Worm (Caenorhabditis elegans): Measurements from ENCODE around the gene C26B9.5.

C26B9.5 gene

ce11 chrX:5355253-5355652, 26.0 kb downstream of the C26B9.5 start:
- TF ChIP-seq C34F6.9 (tag; optimal IDR thresholded peaks at IDR 0.05) (peak; percentile 9), crh-2 (tag; optimal IDR thresholded peaks at IDR 0.05) (peak; percentile 41), sma-9 (GFP tag; optimal IDR thresholded peaks at IDR 0.05) (no peak), sma-9 (tag; optimal IDR thresholded peaks at IDR 0.05) (no peak), F13H6.1 (tag; optimal IDR thresholded peaks at IDR 0.05) (peak; percentile 2), mbf-1 (tag; optimal IDR thresholded peaks at IDR 0.05) (no peak), lin-11 (tag; optimal IDR thresholded peaks at IDR 0.05) (peak; percentile 7), snpc-4 (tag; optimal IDR thresholded peaks at IDR 0.05) (no peak), nhr-129 (tag; optimal IDR thresholded peaks at IDR 0.05) (peak; percentile 23)

ce11 chrX:5360682-5361081, 31.4 kb downstream of the C26B9.5 start:
- TF ChIP-seq unc-55 (GFP tag; optimal IDR thresholded peaks at IDR 0.05): no peak
- no peak for TF ChIP-seq nhr-129 (tag; optimal IDR thresholded peaks at IDR 0.05)
- no peak for TF ChIP-seq gmeb-1 (tag; optimal IDR thresholded peaks at IDR 0.05)
- TF ChIP-seq nhr-12 (tag; optimal IDR thresholded peaks at IDR 0.05): no peak
- no peak for TF ChIP-seq snpc-4 (tag; optimal IDR thresholded peaks at IDR 0.05)
- no peak for TF ChIP-seq crh-2 (tag; optimal IDR thresholded peaks at IDR 0.05)
- TF ChIP-seq nhr-10 (tag; optimal IDR thresholded peaks at IDR 0.05): no peak
- no peak for TF ChIP-seq nhr-25 (tag; optimal IDR thresholded peaks at IDR 0.05)
- TF ChIP-seq nhr-237 (tag; optimal IDR thresholded peaks at IDR 0.05): no peak
- no peak for TF ChIP-seq F13H6.1 (tag; optimal IDR thresholded peaks at IDR 0.05)

- TF ChIP-seq lin-13 (GFP tag; optimal IDR thresholded peaks at IDR 0.05) (no peak), zag-1 (tag; optimal IDR thresholded peaks at IDR 0.05) (no peak), gmeb-1 (tag; optimal IDR thresholded peaks at IDR 0.05) (no peak), egl-27 (tag; optimal IDR thresholded peaks at IDR 0.05) (no peak), snpc-4 (tag; optimal IDR thresholded peaks at IDR 0.05) (no peak), elt-3 (tag; optimal IDR thresholded peaks at IDR 0.05) (no peak), lin-39 (tag; optimal IDR thresholded peaks at IDR 0.05) (no peak), mab-5 (tag; optimal IDR thresholded peaks at IDR 0.05) (no peak), skn-1 (tag; optimal IDR thresholded peaks at IDR 0.05) (no peak), nhr-23 (tag; optimal IDR thresholded peaks at IDR 0.05) (no peak), ZK546.5 (tag; optimal IDR thresholded peaks at IDR 0.05) (no peak), fos-1 (tag; optimal IDR thresholded peaks at IDR 0.05) (no peak), mdl-1 (tag; optimal IDR thresholded peaks at IDR 0.05) (no peak), ceh-82 (tag; optimal IDR thresholded peaks at IDR 0.05) (no peak), sma-9 (GFP tag; optimal IDR thresholded peaks at IDR 0.05) (no peak), sma-9 (tag; optimal IDR thresholded peaks at IDR 0.05) (no peak), nhr-10 (tag; optimal IDR thresholded peaks at IDR 0.05) (no peak), R02D3.7 (tag; optimal IDR thresholded peaks at IDR 0.05) (no peak), nhr-11 (tag; optimal IDR thresholded peaks at IDR 0.05) (no peak), nhr-237 (tag; optimal IDR thresholded peaks at IDR 0.05) (no peak), alr-1 (tag; optimal IDR thresholded peaks at IDR 0.05) (no peak)
These were observed 34.9 kb downstream of the C26B9.5 start, which contains the start of gene chtl-1 for ce11 chrX:5364222-5364621. Gene chtl-1 (minus strand): TSS chrX:5364322.

- TF ChIP-seq fos-1 (tag; optimal IDR thresholded peaks at IDR 0.05) (peak; percentile 38), ztf-1 (GFP tag; conservative IDR thresholded peaks at IDR 0.05) (no peak)
These were observed 36.2 kb downstream of the C26B9.5 start, which contains the start of gene F35C8.5 for ce11 chrX:5365437-5365836. Gene F35C8.5 (plus strand): TSS chrX:5365813.

- no peak for TF ChIP-seq unc-62 (GFP tag; optimal IDR thresholded peaks at IDR 0.05)
- no peak for TF ChIP-seq peb-1 (tag; optimal IDR thresholded peaks at IDR 0.05)
- no peak for TF ChIP-seq mdl-1 (tag; optimal IDR thresholded peaks at IDR 0.05)
- no peak for TF ChIP-seq ztf-1 (GFP tag; conservative IDR thresholded peaks at IDR 0.05)
- no peak for TF ChIP-seq sma-9 (GFP tag; optimal IDR thresholded peaks at IDR 0.05)
- TF ChIP-seq sma-9 (tag; optimal IDR thresholded peaks at IDR 0.05): no peak
- TF ChIP-seq mab-5 (tag; optimal IDR thresholded peaks at IDR 0.05): no peak
- TF ChIP-seq Y55F3AM.14 (GFP tag; optimal IDR thresholded peaks at IDR 0.05): no peak
- TF ChIP-seq nhr-10 (tag; optimal IDR thresholded peaks at IDR 0.05): no peak
- no peak for TF ChIP-seq ceh-82 (tag; optimal IDR thresholded peaks at IDR 0.05)
- no peak for TF ChIP-seq nhr-25 (tag; optimal IDR thresholded peaks at IDR 0.05)
- no peak for TF ChIP-seq lin-39 (tag; optimal IDR thresholded peaks at IDR 0.05)
These were observed 37.3 kb downstream of the C26B9.5 start for ce11 chrX:5366613-5367012.
